Worm (Caenorhabditis elegans) whole organism, late embryonic: ENCODE data around the gene F31B9.4.

Experiments
- ahr-1 ChIP-seq: sonication (generic microtip); optimal IDR thresholded peaks from 2 replicates; lab custom pipeline; 2016; ENCODE audit warnings: missing genetic modification characterization, missing compliant biosample characterization
- ama-1 ChIP-seq: fragments of 150-350 bp; optimal IDR thresholded peaks from 2 replicates; lab custom pipeline; 2014
- ceh-19 ChIP-seq: fragments of 200-800 bp; sonication (Bioruptor generic); optimal IDR thresholded peaks from 2 replicates; lab custom pipeline; 2018; ENCODE audit warnings: mild to moderate bottlenecking, missing genetic modification characterization, missing compliant biosample characterization
- elt-2 ChIP-seq: sonication (generic microtip); optimal IDR thresholded peaks from 2 replicates; lab custom pipeline; 2016; ENCODE audit warnings: missing genetic modification reagents, missing genetic modification characterization, missing compliant biosample characterization
- elt-4 ChIP-seq: sonication (generic microtip); optimal IDR thresholded peaks from 2 replicates; lab custom pipeline; 2016; ENCODE audit warnings: missing genetic modification characterization, missing compliant biosample characterization
- eyg-1 ChIP-seq: sonication (generic microtip); optimal IDR thresholded peaks from 2 replicates; lab custom pipeline; 2016; ENCODE audit warnings: missing genotype, missing genetic modification characterization, missing compliant biosample characterization
- hlh-8 ChIP-seq: sonication (generic microtip); optimal IDR thresholded peaks from 2 replicates; lab custom pipeline; 2016; ENCODE audit warnings: missing genotype, missing genetic modification characterization, missing compliant biosample characterization
- pha-2 ChIP-seq: sonication (generic microtip); optimal IDR thresholded peaks from 2 replicates; lab custom pipeline; 2017; ENCODE audit warnings: mild to moderate bottlenecking, missing genetic modification characterization, missing compliant biosample characterization
- pqm-1 ChIP-seq: sonication (generic microtip); optimal IDR thresholded peaks from 2 replicates; lab custom pipeline; 2016; ENCODE audit warnings: missing genetic modification characterization, missing compliant biosample characterization
- unc-86 ChIP-seq: sonication (generic microtip); optimal IDR thresholded peaks from 2 replicates; lab custom pipeline; 2016; ENCODE audit warnings: missing genetic modification characterization, missing compliant biosample characterization
- zip-5 ChIP-seq: sonication (generic microtip); optimal IDR thresholded peaks from 2 replicates; lab custom pipeline; 2016; ENCODE audit warnings: missing genetic modification characterization, missing compliant biosample characterization

DNA sequence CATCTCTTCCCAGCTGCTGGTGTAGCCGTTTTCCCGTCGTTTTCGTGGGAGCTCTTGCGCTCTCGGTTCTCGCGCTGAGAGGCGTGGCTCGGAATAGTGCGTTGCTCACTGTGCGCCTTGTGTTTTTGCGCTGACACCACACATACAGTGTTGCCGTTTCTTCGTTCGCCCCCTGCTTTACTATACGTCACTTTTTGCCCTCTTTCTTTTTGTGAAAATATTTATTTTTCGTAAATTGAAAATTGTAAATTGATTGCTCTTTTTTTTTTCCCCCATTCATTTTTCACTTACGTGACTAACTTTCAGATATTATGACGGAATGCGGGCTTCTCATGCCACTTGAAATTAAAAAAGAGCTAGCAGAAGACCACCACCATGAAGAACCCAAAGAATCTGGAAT lies 38.1 kb downstream of the F31B9.4 start, which contains the start of gene gmeb-2:
- no peak for TF ChIP-seq pqm-1 (tag; lab: Kevin White, UChicago)
- TF ChIP-seq ahr-1 = no peak
- no peak for TF ChIP-seq elt-2 (tag; lab: Kevin White, UChicago)
- no peak for TF ChIP-seq eyg-1 (tag; lab: Kevin White, UChicago)
- no peak for TF ChIP-seq pha-2
- TF ChIP-seq unc-86 (tag; lab: Kevin White, UChicago) = no peak
- no peak for TF ChIP-seq elt-4 (tag; lab: Kevin White, UChicago)
- no peak for TF ChIP-seq zip-5 (tag; lab: Kevin White, UChicago)
- no peak for TF ChIP-seq ceh-19
- TF ChIP-seq ama-1 (lab: Kevin White, UChicago) = no peak
- no peak for TF ChIP-seq hlh-8 (tag; lab: Kevin White, UChicago)
